Fruit fly (Drosophila melanogaster): ENCODE measurements around the gene CG32815.

DNA sequence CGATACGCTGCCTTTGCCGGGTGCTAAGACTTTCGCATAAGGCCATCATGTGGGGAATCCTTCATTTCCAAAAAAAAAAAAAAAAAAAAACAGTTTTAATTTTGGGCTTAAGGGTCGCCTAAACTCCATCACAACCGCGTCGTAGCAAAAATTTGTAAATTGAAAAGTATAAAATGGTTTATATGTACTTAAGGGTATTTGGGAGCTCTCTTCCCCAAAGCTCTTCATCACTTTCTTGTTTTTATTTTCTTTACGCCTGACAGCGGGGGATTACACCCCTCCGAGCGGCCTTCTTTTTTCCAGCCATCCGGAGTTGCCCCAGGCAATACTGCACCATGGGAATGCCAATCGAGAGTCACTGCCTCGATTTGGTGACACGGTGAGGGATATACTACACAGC is 31.7 kb downstream of the CG32815 start:
- TF ChIP-seq Myc (optimal IDR thresholded peaks at IDR 0.05): no peak
- TF ChIP-seq Sin3A (optimal IDR thresholded peaks at IDR 0.05): no peak
- no peak for TF ChIP-seq ttk (optimal IDR thresholded peaks at IDR 0.05)
- no peak for TF ChIP-seq psq (optimal IDR thresholded peaks at IDR 0.05)
- no peak for TF ChIP-seq h (optimal IDR thresholded peaks at IDR 0.05)
